Fruit fly (Drosophila melanogaster) whole organism, embryonic: Measurements from ENCODE around the gene trk.

Source experiments
- Adf1 ChIP-seq: fragments of 200-800 bp; sonication (Bioruptor generic); IDR thresholded peaks from 2 replicates; pipeline ENCODE4 v1.3.6; 2022; ENCODE audit warnings: missing biosample characterization, missing genetic modification characterization
- BEAF-32 ChIP-seq: fragments of 200-800 bp; sonication (Bioruptor generic); optimal IDR thresholded peaks from 3 replicates; lab custom pipeline; 2017; ENCODE audit warnings: missing biosample characterization, missing genetic modification characterization, mild to moderate bottlenecking, moderate library complexity, missing genetic modification reagents
- Blimp-1 ChIP-seq: fragments of 200-800 bp; sonication (Bioruptor generic); optimal IDR thresholded peaks from 3 replicates; lab custom pipeline; 2018; ENCODE audit warnings: missing biosample characterization, missing genetic modification characterization, mild to moderate bottlenecking, moderate library complexity, missing genetic modification reagents
- BtbVII ChIP-seq: fragments of 200-800 bp; sonication (Bioruptor generic); optimal IDR thresholded peaks from 3 replicates; lab custom pipeline; 2017; ENCODE audit warnings: missing biosample characterization, mild to moderate bottlenecking, missing genetic modification characterization
- CG10267 ChIP-seq: fragments of 200-800 bp; sonication (Bioruptor generic); optimal IDR thresholded peaks from 2 replicates; lab custom pipeline; 2018; ENCODE audit warnings: missing biosample characterization, mild to moderate bottlenecking, missing genetic modification characterization, moderate library complexity
- CG10565 ChIP-seq: fragments of 200-800 bp; sonication (Bioruptor generic); optimal IDR thresholded peaks from 3 replicates; lab custom pipeline; 2016; ENCODE audit warnings: missing biosample characterization, mild to moderate bottlenecking, missing genetic modification characterization
- CG12071 ChIP-seq: fragments of 200-800 bp; sonication (Bioruptor generic); optimal IDR thresholded peaks from 3 replicates; lab custom pipeline; 2018; ENCODE audit warnings: missing biosample characterization, mild to moderate bottlenecking, missing genetic modification characterization
- CG12155 ChIP-seq: fragments of 200-800 bp; sonication (Bioruptor generic); optimal IDR thresholded peaks from 3 replicates; lab custom pipeline; 2016; ENCODE audit warnings: missing biosample characterization, missing genetic modification characterization
- CG14014 ChIP-seq: fragments of 200-800 bp; sonication (Bioruptor generic); IDR thresholded peaks from 2 replicates; pipeline ENCODE4 v1.3.6; 2022; ENCODE audit warnings: missing biosample characterization, missing genetic modification characterization
- CG14710 ChIP-seq: fragments of 200-800 bp; sonication (Bioruptor generic); optimal IDR thresholded peaks from 3 replicates; lab custom pipeline; 2019; ENCODE audit warnings: missing biosample characterization, mild to moderate bottlenecking, missing genetic modification characterization, moderate library complexity
- CG1603 ChIP-seq: fragments of 200-800 bp; sonication (Bioruptor generic); optimal IDR thresholded peaks from 2 replicates; lab custom pipeline; 2019; ENCODE audit warnings: missing biosample characterization, mild to moderate bottlenecking, missing genetic modification characterization, moderate library complexity
- CG17186 ChIP-seq: fragments of 200-800 bp; sonication (Bioruptor generic); optimal IDR thresholded peaks from 3 replicates; lab custom pipeline; 2017; ENCODE audit warnings: missing biosample characterization, missing genetic modification reagents, missing genetic modification characterization
- CG18262 ChIP-seq: fragments of 200-800 bp; optimal IDR thresholded peaks from 3 replicates; lab custom pipeline; 2019; ENCODE audit warnings: missing biosample characterization, mild to moderate bottlenecking, missing genetic modification characterization, moderate library complexity
- CG18764 ChIP-seq: fragments of 200-800 bp; sonication (Bioruptor generic); optimal IDR thresholded peaks from 3 replicates; lab custom pipeline; 2016; ENCODE audit warnings: missing biosample characterization, missing genetic modification characterization
- CG30020 ChIP-seq: fragments of 200-800 bp; optimal IDR thresholded peaks from 2 replicates; lab custom pipeline; 2019; ENCODE audit warnings: missing biosample characterization, mild to moderate bottlenecking, missing genetic modification characterization, moderate library complexity
- CG6765 ChIP-seq: fragments of 200-800 bp; sonication (Bioruptor generic); optimal IDR thresholded peaks from 3 replicates; lab custom pipeline; 2017; ENCODE audit warnings: missing biosample characterization, mild to moderate bottlenecking, missing genetic modification characterization
- Dll ChIP-seq: fragments of 200-800 bp; sonication (Bioruptor generic); IDR thresholded peaks from 4 replicates; pipeline ENCODE4 v1.3.6; 2022; ENCODE audit warnings: missing biosample characterization, missing genetic modification characterization; ENCODE audit not compliant: partially characterized antibody
- E2f2 ChIP-seq: fragments of 200-800 bp; sonication (Bioruptor generic); IDR thresholded peaks from 2 replicates; pipeline ENCODE4 v1.3.6; 2022; ENCODE audit warnings: missing biosample characterization, missing genetic modification characterization
- HLH4C ChIP-seq: fragments of 200-800 bp; sonication (Bioruptor generic); IDR thresholded peaks from 3 replicates; pipeline ENCODE4 v1.3.6; 2022; ENCODE audit warnings: missing biosample characterization, missing genetic modification characterization; ENCODE audit not compliant: partially characterized antibody
- Hr78 ChIP-seq, 2 experiments: fragments of 200-800 bp in 1 of 2; fragments of >200 bp in 1 of 2; sonication (Bioruptor generic) in 1 of 2; optimal IDR thresholded peaks; 2 replicates each; lab custom pipeline; 2017 to 2019; ENCODE audit warnings: missing biosample characterization in 2 of 2, missing genetic modification characterization in 2 of 2, mild to moderate bottlenecking in 1 of 2, moderate library complexity in 1 of 2
- Kr ChIP-seq: fragments of 200-800 bp; sonication (Bioruptor generic); optimal IDR thresholded peaks from 2 replicates; lab custom pipeline; 2017; ENCODE audit warnings: missing biosample characterization, mild to moderate bottlenecking, missing genetic modification characterization
- Myb ChIP-seq: fragments of 200-800 bp; sonication (Bioruptor generic); optimal IDR thresholded peaks from 2 replicates; lab custom pipeline; 2016; ENCODE audit warnings: missing biosample characterization, missing genetic modification characterization
- Pdp1 ChIP-seq, 2 experiments: fragments of 200-800 bp; sonication (Bioruptor generic); optimal IDR thresholded peaks; 3 replicates each; lab custom pipeline; 2016; ENCODE audit warnings: missing biosample characterization in 2 of 2, missing genetic modification characterization in 2 of 2, mild to moderate bottlenecking in 1 of 2, moderate library complexity in 1 of 2
- Tbp ChIP-seq: fragments of >200 bp; optimal IDR thresholded peaks from 2 replicates; lab custom pipeline; 2018; ENCODE audit warnings: missing biosample characterization, missing genetic modification characterization
- YL-1 ChIP-seq: fragments of 200-800 bp; sonication (Bioruptor generic); optimal IDR thresholded peaks from 3 replicates; lab custom pipeline; 2017; ENCODE audit warnings: missing biosample characterization, mild to moderate bottlenecking, missing genetic modification characterization
- amos ChIP-seq: fragments of 200-800 bp; sonication (Bioruptor generic); IDR thresholded peaks from 2 replicates; pipeline ENCODE4 v1.3.6; 2022; ENCODE audit warnings: missing biosample characterization, missing genetic modification characterization; ENCODE audit not compliant: partially characterized antibody
- bowl ChIP-seq: fragments of 200-800 bp; sonication (Bioruptor generic); IDR thresholded peaks from 2 replicates; pipeline ENCODE4 v1.3.6; 2022; ENCODE audit warnings: missing biosample characterization, missing genetic modification characterization
- cg ChIP-seq: fragments of 200-800 bp; sonication (Bioruptor generic); optimal IDR thresholded peaks from 3 replicates; lab custom pipeline; 2019; ENCODE audit warnings: missing biosample characterization, mild to moderate bottlenecking, missing genetic modification characterization, moderate library complexity
- chif ChIP-seq, 2 experiments: fragments of 200-800 bp; sonication (Bioruptor generic); optimal IDR thresholded peaks; 3 replicates each; lab custom pipeline; 2016; ENCODE audit warnings: missing biosample characterization in 2 of 2, missing genetic modification characterization in 2 of 2
- chinmo ChIP-seq: fragments of 200-800 bp; sonication (Bioruptor generic); IDR thresholded peaks from 4 replicates; pipeline ENCODE4 v1.3.6; 2022; ENCODE audit warnings: missing biosample characterization, missing genetic modification characterization; ENCODE audit not compliant: partially characterized antibody
- dati ChIP-seq: fragments of 200-800 bp; sonication (Bioruptor generic); IDR thresholded peaks from 2 replicates; pipeline ENCODE4 v1.3.6; 2022; ENCODE audit warnings: missing biosample characterization, missing genetic modification characterization
- dpn ChIP-seq, 2 experiments: fragments of 200-800 bp; sonication (Bioruptor generic); optimal IDR thresholded peaks; 3 replicates each; lab custom pipeline; 2016; ENCODE audit warnings: missing biosample characterization in 2 of 2, missing genetic modification characterization in 2 of 2
- eve ChIP-seq, 2 experiments: fragments of >200 bp; optimal IDR thresholded peaks; 2 replicates each; lab custom pipeline; 2017; ENCODE audit warnings: missing biosample characterization in 2 of 2, missing genetic modification characterization in 2 of 2
- eyg ChIP-seq: fragments of 200-800 bp; sonication (Bioruptor generic); optimal IDR thresholded peaks from 3 replicates; lab custom pipeline; 2016; ENCODE audit warnings: missing biosample characterization, missing genetic modification characterization
- fd96Cb ChIP-seq: fragments of 200-800 bp; sonication (Bioruptor generic); optimal IDR thresholded peaks from 2 replicates; lab custom pipeline; 2018; ENCODE audit warnings: missing biosample characterization, mild to moderate bottlenecking, missing genetic modification characterization, moderate library complexity
- h ChIP-seq: fragments of >200 bp; optimal IDR thresholded peaks from 2 replicates; lab custom pipeline; 2017
- lbe ChIP-seq: fragments of 200-800 bp; sonication (Bioruptor generic); optimal IDR thresholded peaks from 2 replicates; lab custom pipeline; 2016; ENCODE audit warnings: missing biosample characterization, mild to moderate bottlenecking, missing genetic modification characterization
- lola ChIP-seq, 3 experiments: fragments of >200 bp in 2 of 3; fragments of 200-800 bp in 1 of 3; sonication (Bioruptor generic) in 1 of 3; optimal IDR thresholded peaks; 2 replicates each; lab custom pipeline; 2017 to 2019; ENCODE audit warnings: missing biosample characterization in 3 of 3, missing genetic modification characterization in 3 of 3, mild to moderate bottlenecking in 1 of 3, moderate library complexity in 1 of 3
- luna ChIP-seq: fragments of 200-800 bp; sonication (Bioruptor generic); optimal IDR thresholded peaks from 2 replicates; lab custom pipeline; 2016; ENCODE audit warnings: missing biosample characterization, missing genetic modification characterization
- nom ChIP-seq: fragments of 200-800 bp; sonication (Bioruptor generic); optimal IDR thresholded peaks from 2 replicates; lab custom pipeline; 2017; ENCODE audit warnings: missing biosample characterization, missing genetic modification characterization, mild to moderate bottlenecking, moderate library complexity, missing genetic modification reagents
- sisA ChIP-seq: fragments of 200-800 bp; sonication (Bioruptor generic); IDR thresholded peaks from 2 replicates; pipeline ENCODE4 v1.3.6; 2022; ENCODE audit warnings: missing biosample characterization, missing genetic modification characterization
- sna ChIP-seq: fragments of 200-800 bp; sonication (Bioruptor generic); IDR thresholded peaks from 2 replicates; pipeline ENCODE4 v1.3.6; 2022; ENCODE audit warnings: missing biosample characterization, missing genetic modification characterization; ENCODE audit not compliant: partially characterized antibody
- so ChIP-seq: fragments of 200-800 bp; sonication (Bioruptor generic); IDR thresholded peaks from 3 replicates; pipeline ENCODE4 v1.3.6; 2022; ENCODE audit warnings: missing biosample characterization, missing genetic modification characterization
- stwl ChIP-seq: fragments of 200-800 bp; sonication (Bioruptor generic); optimal IDR thresholded peaks from 3 replicates; lab custom pipeline; 2018; ENCODE audit warnings: missing biosample characterization, mild to moderate bottlenecking, missing genetic modification characterization, moderate library complexity
- sug ChIP-seq: fragments of 200-800 bp; optimal IDR thresholded peaks from 2 replicates; lab custom pipeline; 2019; ENCODE audit warnings: missing biosample characterization, mild to moderate bottlenecking, missing genetic modification characterization, moderate library complexity
- usp ChIP-seq: fragments of >200 bp; optimal IDR thresholded peaks from 2 replicates; lab custom pipeline; 2017; ENCODE audit warnings: missing biosample characterization, missing genetic modification characterization
- wek ChIP-seq: fragments of 200-800 bp; sonication (Bioruptor generic); optimal IDR thresholded peaks from 3 replicates; lab custom pipeline; 2018; ENCODE audit warnings: missing biosample characterization, mild to moderate bottlenecking, missing genetic modification characterization, moderate library complexity
- wor ChIP-seq: fragments of 200-800 bp; sonication (Bioruptor generic); IDR thresholded peaks from 2 replicates; pipeline ENCODE4 v1.3.6; 2022; ENCODE audit warnings: missing biosample characterization, missing genetic modification characterization

trk gene

DNA sequence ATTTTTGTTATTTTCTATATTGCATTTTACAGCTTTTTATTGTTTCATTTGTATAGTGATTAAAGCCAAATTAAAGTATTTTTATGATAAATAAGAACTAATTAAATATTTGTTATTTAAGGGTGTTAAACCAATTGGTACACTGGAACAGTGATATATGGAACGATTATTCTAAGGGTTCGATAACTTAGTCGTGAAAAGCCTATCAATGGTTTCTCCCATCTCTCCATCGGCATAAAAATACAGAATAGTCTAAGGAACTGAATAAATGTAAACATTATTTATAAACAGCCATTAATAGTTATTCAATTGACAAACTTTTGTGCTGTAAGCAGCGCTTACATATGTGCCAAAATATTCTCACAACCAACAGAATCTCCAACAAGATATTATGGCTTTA lies 7.0 kb downstream of the trk start, which contains the start of gene Mob3 (continued):
- TF ChIP-seq luna (no peak), Adf1 (GFP tag; lab: Robert Waterston, UW) (no peak), YL-1 (GFP tag; lab: Kevin White, UChicago) (peak; percentile 53), Dll (peak; percentile 55; the same call in 1 of the 4 replicates), BEAF-32 (GFP tag; lab: Kevin White, UChicago) (peak; percentile 63), amos (peak; percentile 52; the same call in 1 of the 2 replicates), wor (GFP tag; lab: Robert Waterston, UW) (no peak), CG12155 (GFP tag; lab: Kevin White, UChicago) (no peak), eyg (GFP tag; lab: Kevin White, UChicago) (no peak), sna (GFP tag; lab: Robert Waterston, UW) (0 out of 2 replicates have a peak, but pooled peaks have one; percentile 24), sisA (GFP tag; lab: Robert Waterston, UW) (no peak), fd96Cb (tag; lab: Kevin White, UChicago) (no peak), CG14014 (no peak), so (GFP tag; lab: Robert Waterston, UW) (no peak), h (lab: Kevin White, UChicago) (no peak), Pdp1 (GFP tag; optimal IDR thresholded peaks at IDR 0.05; lab: Kevin White, UChicago) (no peak), chinmo (GFP tag; lab: Robert Waterston, UW) (no peak), Myb (GFP tag; lab: Kevin White, UChicago) (no peak), Tbp (GFP tag; lab: Kevin White, UChicago) (no peak), lbe (GFP tag; lab: Kevin White, UChicago) (peak; percentile 51), BtbVII (GFP tag; lab: Kevin White, UChicago) (no peak), CG17186 (GFP tag; lab: Kevin White, UChicago) (no peak), HLH4C (GFP tag; lab: Robert Waterston, UW) (no peak), dati (GFP tag; lab: Robert Waterston, UW) (no peak), stwl (tag; lab: Kevin White, UChicago) (peak; percentile 30), sug (tag; lab: Kevin White, UChicago) (no peak), bowl (GFP tag; lab: Robert Waterston, UW) (no peak), Blimp-1 (GFP tag; lab: Kevin White, UChicago) (no peak), dpn (GFP tag; optimal IDR thresholded peaks at IDR 0.05; lab: Kevin White, UChicago) (no peak)

DNA sequence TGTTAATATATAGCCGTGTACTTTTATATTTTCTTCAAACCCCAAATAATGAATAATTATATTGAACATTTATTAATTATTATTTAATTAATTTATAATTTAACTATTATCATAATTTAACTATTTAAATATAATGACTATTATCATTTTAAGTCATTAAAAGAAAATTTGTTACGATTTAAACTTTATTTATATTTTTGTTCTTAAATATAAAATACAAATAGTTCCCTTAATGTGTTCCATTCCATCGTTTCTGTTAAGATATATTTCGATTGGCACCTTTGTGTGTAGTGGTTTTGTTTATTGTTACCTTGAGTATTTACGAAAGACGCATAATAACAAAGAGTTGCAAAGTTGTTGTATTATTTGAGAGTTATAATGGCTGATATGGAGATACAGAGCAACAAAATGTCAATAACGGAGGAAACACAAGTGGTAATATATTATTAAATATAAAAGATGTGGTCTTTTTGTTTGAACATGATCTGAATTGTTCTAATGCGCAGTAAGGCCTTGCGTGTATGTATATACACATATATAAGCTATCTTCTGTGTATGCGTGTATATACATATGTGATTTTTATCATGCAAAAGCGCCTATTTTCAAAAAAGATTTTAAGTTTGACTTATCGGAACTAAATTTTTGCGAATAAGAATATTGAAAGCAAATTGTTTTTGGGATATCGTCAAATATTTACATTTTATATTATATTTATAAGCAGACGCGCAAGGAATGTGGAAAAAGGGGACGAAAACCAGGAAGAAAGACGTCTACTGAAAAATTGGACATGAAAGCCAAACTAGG lies 8.1 kb downstream of the trk start, which contains the start of gene REPTOR-BP:
TSS of gene REPTOR-BP (plus strand) at position 296 of the 805 bp plus-strand sequence.
- TF ChIP-seq CG14710 (no peak), nom (GFP tag; lab: Kevin White, UChicago) (peak; percentile 6), Kr (GFP tag; lab: Kevin White, UChicago) (no peak), CG12071 (GFP tag; lab: Kevin White, UChicago) (no peak), lola (GFP tag; optimal IDR thresholded peaks at IDR 0.05; lab: Kevin White, UChicago) (no peak), CG1603 (tag; lab: Kevin White, UChicago) (peak; percentile 99), CG30020 (tag; lab: Kevin White, UChicago) (peak; percentile 97), CG6765 (no peak), CG18262 (tag; lab: Kevin White, UChicago) (peak; percentile 0), eve (GFP tag; optimal IDR thresholded peaks at IDR 0.05; lab: Kevin White, UChicago) (peak in 1 of 2 experiments; percentile 44), E2f2 (GFP tag; lab: Robert Waterston, UW) (peak; percentile 58), CG10565 (GFP tag; lab: Kevin White, UChicago) (no peak), cg (peak; percentile 95), chif (GFP tag; optimal IDR thresholded peaks at IDR 0.05; lab: Kevin White, UChicago) (no peak), Hr78 (GFP tag; optimal IDR thresholded peaks at IDR 0.05; lab: Kevin White, UChicago) (no peak), lbe (GFP tag; lab: Kevin White, UChicago) (peak; percentile 71), usp (GFP tag; lab: Kevin White, UChicago) (no peak), CG10267 (tag; lab: Kevin White, UChicago) (no peak), CG18764 (GFP tag; lab: Kevin White, UChicago) (no peak), wek (peak; percentile 47)
